Fruit fly (Drosophila melanogaster) whole organism, wandering third instar larva: ENCODE results near the gene CG7968.

ENCODE experiments used
- CG32264 ChIP-seq: fragments of 200-800 bp; sonication (Bioruptor generic); optimal IDR thresholded peaks from 2 replicates; lab custom pipeline; 2016; ENCODE audit warnings: missing biosample characterization, missing genetic modification characterization
- Dfd ChIP-seq: fragments of >200 bp; optimal IDR thresholded peaks from 2 replicates; lab custom pipeline; 2017; ENCODE audit warnings: missing biosample characterization, missing genetic modification characterization
- Dif ChIP-seq: fragments of 200-275, 200-300 bp; sonication (Bioruptor generic); optimal IDR thresholded peaks from 2 replicates; lab custom pipeline; 2018; ENCODE audit warnings: missing biosample characterization, missing genetic modification characterization; ENCODE audit not compliant: partially characterized antibody
- Hr78 ChIP-seq: fragments of >200 bp; optimal IDR thresholded peaks from 2 replicates; lab custom pipeline; 2017; ENCODE audit warnings: missing biosample characterization, missing genetic modification characterization
- Mio ChIP-seq: sonication (Bioruptor generic); optimal IDR thresholded peaks from 2 replicates; lab custom pipeline; 2016; ENCODE audit warnings: missing biosample characterization, missing genetic modification characterization
- Myc ChIP-seq: fragments of >200 bp; optimal IDR thresholded peaks from 2 replicates; lab custom pipeline; 2017
- Rel ChIP-seq, 2 experiments: fragments of 200-800 bp; sonication (Bioruptor generic) in 1 of 2; optimal IDR thresholded peaks; 2 replicates in 1 of 2; 3 replicates in 1 of 2; lab custom pipeline; 2016 to 2019; ENCODE audit warnings: mild to moderate bottlenecking in 2 of 2, missing biosample characterization in 2 of 2, missing genetic modification characterization in 2 of 2, moderate library complexity in 1 of 2
- ey ChIP-seq: fragments of 200-800 bp; sonication (Bioruptor generic); optimal IDR thresholded peaks from 2 replicates; lab custom pipeline; 2016; ENCODE audit warnings: missing biosample characterization, missing genetic modification characterization
- jim ChIP-seq: fragments of 175-275, 200-325 bp; sonication (Bioruptor generic); optimal IDR thresholded peaks from 2 replicates; lab custom pipeline; 2016; ENCODE audit warnings: missing biosample characterization, mild to moderate bottlenecking, missing genetic modification characterization
- pan ChIP-seq: fragments of >200 bp; optimal IDR thresholded peaks from 2 replicates; lab custom pipeline; 2017
- psq ChIP-seq: fragments of 200-800 bp; sonication (Bioruptor generic); optimal IDR thresholded peaks from 3 replicates; lab custom pipeline; 2017; ENCODE audit warnings: missing biosample characterization, mild to moderate bottlenecking, missing genetic modification characterization, moderate library complexity
- rgr ChIP-seq: fragments of 200-800 bp; sonication (Bioruptor generic); optimal IDR thresholded peaks from 3 replicates; lab custom pipeline; 2016; ENCODE audit warnings: missing biosample characterization, mild to moderate bottlenecking, missing genetic modification characterization
- woc ChIP-seq: sonication (Bioruptor generic); optimal IDR thresholded peaks from 2 replicates; lab custom pipeline; 2016; ENCODE audit warnings: missing biosample characterization, mild to moderate bottlenecking, missing genetic modification characterization

DNA sequence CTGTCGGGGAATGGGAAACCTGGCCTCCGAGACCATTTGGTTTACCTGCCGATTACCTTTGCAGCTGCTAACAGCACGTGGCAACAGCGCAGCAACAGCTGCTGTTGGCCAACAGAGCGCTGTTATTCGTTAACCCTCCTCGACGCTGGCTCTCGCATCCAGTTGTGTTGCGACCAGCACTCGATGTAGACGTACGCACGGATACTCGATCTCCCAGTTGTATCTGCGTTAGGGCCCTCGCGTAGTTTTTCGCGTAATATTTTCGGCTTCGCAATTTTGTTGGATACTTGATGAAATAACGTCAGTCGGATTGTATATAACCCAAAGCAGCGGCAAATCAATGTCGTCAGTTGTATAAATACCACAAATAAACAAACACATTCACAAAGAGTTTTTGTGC, 29.6 kb downstream of the CG7968 start:
- TF ChIP-seq psq: no peak
- no peak for TF ChIP-seq Dfd (GFP tag; lab: Kevin White, UChicago)
- TF ChIP-seq rgr (GFP tag; lab: Kevin White, UChicago): peak; percentile 3
- TF ChIP-seq ey: no peak
- TF ChIP-seq Dif (GFP tag; lab: Kevin White, UChicago): peak; percentile 34
- no peak for TF ChIP-seq Hr78 (GFP tag; lab: Kevin White, UChicago)
- TF ChIP-seq jim (GFP tag; lab: Kevin White, UChicago): no peak
- TF ChIP-seq CG32264 (GFP tag; lab: Kevin White, UChicago): no peak
- no peak for TF ChIP-seq Rel (GFP tag; optimal IDR thresholded peaks at IDR 0.05; lab: Kevin White, UChicago)
- peak; percentile 19 for TF ChIP-seq Rel (tag; optimal IDR thresholded peaks at IDR 0.05; lab: Kevin White, UChicago)
- TF ChIP-seq pan (lab: Kevin White, UChicago): no peak
- no peak for TF ChIP-seq woc (GFP tag; lab: Kevin White, UChicago)
- TF ChIP-seq Myc (lab: Kevin White, UChicago): no peak
- TF ChIP-seq Mio (GFP tag; lab: Kevin White, UChicago): no peak
